Fruit fly (Drosophila melanogaster) whole organism, embryonic: Measurements from ENCODE around the gene Rnmt.
A peak's percentile ranks its signal among the peaks of the same experiment; 100 is the strongest.

ENCODE experiments used
- BtbVII ChIP-seq: fragments of 200-800 bp; sonication (Bioruptor generic); optimal IDR thresholded peaks from 3 replicates; lab custom pipeline; 2017; ENCODE audit warnings: missing biosample characterization, mild to moderate bottlenecking, missing genetic modification characterization
- CG1233 ChIP-seq: fragments of 200-800 bp; sonication (Bioruptor generic); optimal IDR thresholded peaks from 4 replicates; lab custom pipeline; 2018; ENCODE audit warnings: missing biosample characterization, mild to moderate bottlenecking, missing genetic modification characterization
- CG14014 ChIP-seq: fragments of 200-800 bp; sonication (Bioruptor generic); IDR thresholded peaks from 2 replicates; pipeline ENCODE4 v1.3.6; 2022; ENCODE audit warnings: missing biosample characterization, missing genetic modification characterization
- CG15011 ChIP-seq: fragments of 200-800 bp; sonication (Bioruptor generic); optimal IDR thresholded peaks from 3 replicates; lab custom pipeline; 2018; ENCODE audit warnings: missing biosample characterization, mild to moderate bottlenecking, missing genetic modification characterization
- CG15601 ChIP-seq: fragments of 200-800 bp; sonication (Bioruptor generic); optimal IDR thresholded peaks from 3 replicates; lab custom pipeline; 2019; ENCODE audit warnings: missing biosample characterization, mild to moderate bottlenecking, missing genetic modification characterization, moderate library complexity
- CG15696 ChIP-seq: fragments of 200-800 bp; sonication (Bioruptor generic); optimal IDR thresholded peaks from 2 replicates; lab custom pipeline; 2019; ENCODE audit warnings: missing biosample characterization, mild to moderate bottlenecking, missing genetic modification characterization, moderate library complexity
- CG17328 ChIP-seq: fragments of 200-800 bp; sonication (Bioruptor generic); IDR thresholded peaks from 2 replicates; pipeline ENCODE4 v1.3.6; 2022; ENCODE audit warnings: missing biosample characterization, missing genetic modification characterization
- CG17361 ChIP-seq: fragments of 200-800 bp; sonication (Bioruptor generic); IDR thresholded peaks from 3 replicates; pipeline ENCODE4 v1.3.6; 2022; ENCODE audit warnings: missing biosample characterization, missing genetic modification characterization
- CG17612 ChIP-seq: fragments of 200-800 bp; sonication (Bioruptor generic); IDR thresholded peaks from 2 replicates; pipeline ENCODE4 v1.3.6; 2022; ENCODE audit warnings: missing biosample characterization, missing genetic modification characterization
- CG1792 ChIP-seq: fragments of 200-800 bp; sonication (Bioruptor generic); optimal IDR thresholded peaks from 2 replicates; lab custom pipeline; 2016; ENCODE audit warnings: missing biosample characterization, missing genetic modification characterization
- CG18619 ChIP-seq: fragments of 200-800 bp; sonication (Bioruptor generic); optimal IDR thresholded peaks from 3 replicates; lab custom pipeline; 2017; ENCODE audit warnings: missing biosample characterization, mild to moderate bottlenecking, missing genetic modification characterization
- CG18764 ChIP-seq: fragments of 200-800 bp; sonication (Bioruptor generic); optimal IDR thresholded peaks from 3 replicates; lab custom pipeline; 2016; ENCODE audit warnings: missing biosample characterization, missing genetic modification characterization
- CG33557 ChIP-seq: fragments of 200-800 bp; sonication (Bioruptor generic); optimal IDR thresholded peaks from 2 replicates; lab custom pipeline; 2019; ENCODE audit warnings: missing biosample characterization, mild to moderate bottlenecking, missing genetic modification characterization, moderate library complexity
- CG3407 ChIP-seq: fragments of 200-800 bp; sonication (Bioruptor generic); optimal IDR thresholded peaks from 2 replicates; lab custom pipeline; 2018; ENCODE audit warnings: missing biosample characterization, mild to moderate bottlenecking, missing genetic modification characterization
- CG3726 ChIP-seq: fragments of 200-800 bp; sonication (Bioruptor generic); IDR thresholded peaks from 3 replicates; pipeline ENCODE4, ENCODE4 v1.3.6; 2022; ENCODE audit warnings: missing biosample characterization, missing genetic modification characterization
- CG42726 ChIP-seq: fragments of 200-800 bp; sonication (Bioruptor generic); IDR thresholded peaks from 2 replicates; pipeline ENCODE4 v1.3.6; 2022; ENCODE audit warnings: missing biosample characterization, missing genetic modification characterization; ENCODE audit not compliant: partially characterized antibody
- CG5245 ChIP-seq: fragments of 200-800 bp; sonication (Bioruptor generic); optimal IDR thresholded peaks from 3 replicates; lab custom pipeline; 2016; ENCODE audit warnings: missing biosample characterization, missing genetic modification characterization
- CG6683 ChIP-seq: fragments of 200-800 bp; sonication (Bioruptor generic); optimal IDR thresholded peaks from 2 replicates; lab custom pipeline; 2017; ENCODE audit warnings: missing biosample characterization, mild to moderate bottlenecking, missing genetic modification characterization, missing genetic modification reagents
- CG8388 ChIP-seq: fragments of 200-800 bp; sonication (Bioruptor generic); optimal IDR thresholded peaks from 2 replicates; lab custom pipeline; 2019; ENCODE audit warnings: missing biosample characterization, mild to moderate bottlenecking, missing genetic modification characterization, moderate library complexity
- CG8944 ChIP-seq: fragments of 200-800 bp; sonication (Bioruptor generic); optimal IDR thresholded peaks from 3 replicates; lab custom pipeline; 2016; ENCODE audit warnings: missing biosample characterization, missing genetic modification characterization
- Chrac-16 ChIP-seq: fragments of 200-800 bp; sonication (Bioruptor generic); optimal IDR thresholded peaks from 3 replicates; lab custom pipeline; 2016; ENCODE audit warnings: missing biosample characterization, missing genetic modification characterization
- Dfd ChIP-seq, 2 experiments: fragments of >200 bp; optimal IDR thresholded peaks; 2 replicates each; lab custom pipeline; 2017; ENCODE audit warnings: missing biosample characterization in 2 of 2, missing genetic modification characterization in 2 of 2
- Ets65A ChIP-seq: fragments of 200-800 bp; sonication (Bioruptor generic); peaks from one replicate; lab custom pipeline; 2016; ENCODE audit warnings: missing biosample characterization, missing genetic modification characterization
- HLH54F ChIP-seq: fragments of 200-800 bp; sonication (Bioruptor generic); optimal IDR thresholded peaks from 3 replicates; lab custom pipeline; 2016; ENCODE audit warnings: missing biosample characterization, missing genetic modification characterization
- Hr78 ChIP-seq, 2 experiments: fragments of 200-800 bp in 1 of 2; fragments of >200 bp in 1 of 2; sonication (Bioruptor generic) in 1 of 2; optimal IDR thresholded peaks; 2 replicates each; lab custom pipeline; 2017 to 2019; ENCODE audit warnings: missing biosample characterization in 2 of 2, missing genetic modification characterization in 2 of 2, mild to moderate bottlenecking in 1 of 2, moderate library complexity in 1 of 2
- Hsf ChIP-seq: fragments of 200-800 bp; sonication (Bioruptor generic); optimal IDR thresholded peaks from 3 replicates; lab custom pipeline; 2016; ENCODE audit warnings: missing biosample characterization, missing genetic modification characterization
- Lim3 ChIP-seq: fragments of 200-800 bp; sonication (Bioruptor generic); IDR thresholded peaks from 2 replicates; pipeline ENCODE4 v1.3.6; 2022; ENCODE audit warnings: missing biosample characterization, missing genetic modification characterization
- NC2α ChIP-seq: fragments of 200-800 bp; sonication (Bioruptor generic); optimal IDR thresholded peaks from 2 replicates; lab custom pipeline; 2016; ENCODE audit warnings: missing biosample characterization, missing genetic modification characterization
- Neu2 ChIP-seq: fragments of 200-800 bp; sonication (Bioruptor generic); optimal IDR thresholded peaks from 3 replicates; lab custom pipeline; 2016; ENCODE audit warnings: missing biosample characterization, missing genetic modification characterization, borderline replicate concordance
- Oaz ChIP-seq: fragments of 200-800 bp; sonication (Bioruptor generic); IDR thresholded peaks from 2 replicates; pipeline ENCODE4 v1.3.6; 2022; ENCODE audit warnings: missing biosample characterization, missing genetic modification characterization
- Ptx1 ChIP-seq: fragments of 200-800 bp; sonication (Bioruptor generic); IDR thresholded peaks from 2 replicates; pipeline ENCODE4 v1.3.6; 2022; ENCODE audit warnings: missing biosample characterization, missing genetic modification characterization
- TFAM ChIP-seq: fragments of 200-800 bp; sonication (Bioruptor generic); optimal IDR thresholded peaks from 2 replicates; lab custom pipeline; 2017; ENCODE audit warnings: missing biosample characterization, missing genetic modification characterization, inconsistent platforms
- cad ChIP-seq: fragments of >200 bp; optimal IDR thresholded peaks from 2 replicates; lab custom pipeline; 2017; ENCODE audit warnings: missing biosample characterization, missing genetic modification characterization
- crc ChIP-seq: fragments of 200-800 bp; sonication (Bioruptor generic); optimal IDR thresholded peaks from 2 replicates; lab custom pipeline; 2016; ENCODE audit warnings: missing biosample characterization, missing genetic modification characterization
- crp ChIP-seq, 2 experiments: fragments of 200-800 bp; sonication (Bioruptor generic); optimal IDR thresholded peaks; 2 replicates in 1 of 2; 3 replicates in 1 of 2; lab custom pipeline; 2017; ENCODE audit warnings: missing biosample characterization in 2 of 2, missing genetic modification characterization in 2 of 2, mild to moderate bottlenecking in 1 of 2, moderate library complexity in 1 of 2
- hkb ChIP-seq, 2 experiments: fragments of 200-800 bp in 1 of 2; fragments of >200 bp in 1 of 2; sonication (Bioruptor generic) in 1 of 2; IDR thresholded peaks in 1 of 2; optimal IDR thresholded peaks in 1 of 2; 2 replicates each; pipeline versions ENCODE4 v1.3.6 to Lab custom; 2017 to 2022; ENCODE audit warnings: missing biosample characterization in 1 of 2, missing genetic modification characterization in 1 of 2
- lov ChIP-seq, 2 experiments: fragments of 200-800 bp in 1 of 2; fragments of >200 bp in 1 of 2; sonication (Bioruptor generic) in 1 of 2; IDR thresholded peaks in 1 of 2; optimal IDR thresholded peaks in 1 of 2; 2 replicates in 1 of 2; 3 replicates in 1 of 2; pipeline versions ENCODE4 v1.3.6 to Lab custom; 2017 to 2022; ENCODE audit warnings: missing biosample characterization in 1 of 2, missing genetic modification characterization in 1 of 2
- luna ChIP-seq: fragments of 200-800 bp; sonication (Bioruptor generic); optimal IDR thresholded peaks from 2 replicates; lab custom pipeline; 2016; ENCODE audit warnings: missing biosample characterization, missing genetic modification characterization
- mam ChIP-seq: fragments of 200-800 bp; sonication (Bioruptor generic); optimal IDR thresholded peaks from 3 replicates; lab custom pipeline; 2016; ENCODE audit warnings: missing biosample characterization, missing genetic modification characterization
- mld ChIP-seq: fragments of 200-800 bp; sonication (Bioruptor generic); IDR thresholded peaks from 3 replicates; pipeline ENCODE4 v1.3.6; 2022; ENCODE audit warnings: missing biosample characterization, missing genetic modification characterization; ENCODE audit not compliant: partially characterized antibody
- onecut ChIP-seq: fragments of 200-800 bp; sonication (Bioruptor generic); IDR thresholded peaks from 2 replicates; pipeline ENCODE4 v1.3.6; 2022; ENCODE audit warnings: missing biosample characterization, missing genetic modification characterization
- pho ChIP-seq: fragments of 200-800 bp; sonication (Bioruptor generic); optimal IDR thresholded peaks from 2 replicates; lab custom pipeline; 2016; ENCODE audit warnings: missing biosample characterization, missing genetic modification characterization
- salm ChIP-seq: fragments of 200-800 bp; sonication (Bioruptor generic); optimal IDR thresholded peaks from 2 replicates; lab custom pipeline; 2018; ENCODE audit warnings: missing biosample characterization, mild to moderate bottlenecking, missing genetic modification characterization
- schlank ChIP-seq: fragments of 200-800 bp; sonication (Bioruptor generic); optimal IDR thresholded peaks from 2 replicates; lab custom pipeline; 2018; ENCODE audit warnings: missing biosample characterization, mild to moderate bottlenecking, missing genetic modification characterization
- sisA ChIP-seq: fragments of 200-800 bp; sonication (Bioruptor generic); IDR thresholded peaks from 2 replicates; pipeline ENCODE4 v1.3.6; 2022; ENCODE audit warnings: missing biosample characterization, missing genetic modification characterization
- ttk ChIP-seq: fragments of 200-800 bp; sonication (Bioruptor generic); IDR thresholded peaks from 2 replicates; pipeline ENCODE4 v2.1.2; 2022; ENCODE audit warnings: missing biosample characterization, missing genetic modification characterization
- zen ChIP-seq: fragments of 200-800 bp; sonication (Bioruptor generic); optimal IDR thresholded peaks from 3 replicates; lab custom pipeline; 2018; ENCODE audit warnings: missing biosample characterization, mild to moderate bottlenecking, missing genetic modification characterization, moderate library complexity

Gene Rnmt

DNA sequence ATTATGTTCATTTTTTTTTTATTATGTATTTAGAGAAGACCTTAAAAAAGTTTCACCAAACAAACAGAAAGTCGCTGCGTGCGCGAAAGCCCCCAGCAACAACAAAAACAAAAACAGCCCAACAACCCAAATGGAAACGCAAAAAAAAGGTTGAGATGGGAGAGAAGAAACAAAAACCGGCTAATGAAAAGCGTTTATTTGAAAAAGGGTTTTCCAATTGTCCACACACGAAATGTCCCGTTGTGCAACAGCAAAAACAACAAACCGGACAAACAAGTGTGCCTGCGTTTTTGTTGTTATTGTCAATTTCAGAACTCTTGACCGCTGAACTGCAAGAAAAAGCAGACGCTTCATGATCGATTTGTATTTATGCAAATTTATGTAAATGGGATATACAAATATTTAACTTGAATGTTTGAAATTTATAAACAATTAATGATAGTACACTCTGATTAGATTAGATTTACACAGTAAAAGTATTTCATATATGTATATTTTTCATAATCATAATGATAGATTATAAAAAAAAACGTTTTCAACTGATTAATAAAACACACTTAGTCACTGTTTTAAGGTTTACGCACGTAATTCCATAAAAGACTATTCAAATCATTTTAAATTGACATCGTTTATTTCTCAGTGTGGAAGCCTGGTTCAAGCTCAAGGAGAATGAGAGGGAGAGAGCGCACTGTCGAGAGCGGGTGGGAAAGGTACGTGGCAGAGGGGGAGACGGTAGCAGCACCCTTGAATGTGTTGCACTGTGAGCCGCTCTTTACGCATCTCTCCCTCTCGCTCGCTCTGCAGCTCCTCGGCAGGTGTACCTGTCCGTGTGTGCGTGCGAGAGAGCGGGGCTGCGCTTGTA lies 46.9 kb downstream of the Rnmt start (continued):
- TF ChIP-seq CG5245 (peak; percentile 75), Dfd (GFP tag; optimal IDR thresholded peaks at IDR 0.05; lab: Kevin White, UChicago) (no peak), schlank (tag; lab: Kevin White, UChicago) (no peak), crp (GFP tag; optimal IDR thresholded peaks at IDR 0.05; lab: Kevin White, UChicago) (peak in 1 of 2 experiments; percentile 16), crc (GFP tag; lab: Kevin White, UChicago) (no peak), ttk (GFP tag; lab: Robert Waterston, UW) (peak; percentile 72), CG8388 (GFP tag; lab: Kevin White, UChicago) (peak; percentile 69), Oaz (GFP tag; lab: Robert Waterston, UW) (0 out of 2 replicates have a peak, but pooled peaks have one; percentile 43), pho (GFP tag; lab: Kevin White, UChicago) (peak; percentile 25), onecut (GFP tag; lab: Robert Waterston, UW) (peak; percentile 56), CG42726 (no peak), Neu2 (GFP tag; lab: Kevin White, UChicago) (no peak), sisA (GFP tag; lab: Robert Waterston, UW) (peak; percentile 77), CG18619 (peak; percentile 51), Hr78 (GFP tag; optimal IDR thresholded peaks at IDR 0.05; lab: Kevin White, UChicago) (peak in 1 of 2 experiments; percentile 65), Hsf (GFP tag; lab: Kevin White, UChicago) (peak; percentile 46), zen (peak; percentile 81), CG3726 (GFP tag; lab: Robert Waterston, UW) (peak; percentile 73; the same call in 1 of the 3 replicates), CG33557 (GFP tag; lab: Kevin White, UChicago) (peak; percentile 64), CG18764 (GFP tag; lab: Kevin White, UChicago) (peak; percentile 44), CG6683 (peak; percentile 24), CG1233 (peak; percentile 75), hkb (optimal IDR thresholded peaks at IDR 0.05; lab: Kevin White, UChicago) (no peak), hkb (GFP tag; IDR thresholded peaks at IDR 0.05; lab: Robert Waterston, UW) (peak; percentile 77), Lim3 (GFP tag; lab: Robert Waterston, UW) (no peak), CG15011 (peak; percentile 57), mam (GFP tag; lab: Kevin White, UChicago) (peak; percentile 8), mld (0 out of 3 replicates have a peak, but pooled peaks have one; percentile 7), BtbVII (GFP tag; lab: Kevin White, UChicago) (peak; percentile 65), luna (GFP tag; lab: Kevin White, UChicago) (no peak), cad (no peak), Ptx1 (GFP tag; lab: Robert Waterston, UW) (peak; percentile 79), CG3407 (peak; percentile 64), CG15696 (tag; lab: Kevin White, UChicago) (peak; percentile 79), NC2α (GFP tag; lab: Kevin White, UChicago) (no peak), CG14014 (GFP tag; lab: Robert Waterston, UW) (peak; percentile 54; the same call in 1 of the 2 replicates), Ets65A (GFP tag; lab: Kevin White, UChicago) (peak; percentile 89), CG17328 (GFP tag; lab: Robert Waterston, UW) (peak; percentile 76), lov (optimal IDR thresholded peaks at IDR 0.05; lab: Kevin White, UChicago) (no peak), lov (GFP tag; IDR thresholded peaks at IDR 0.05; lab: Robert Waterston, UW) (0 out of 3 replicates have a peak, but pooled peaks have one; percentile 49), Chrac-16 (GFP tag; lab: Kevin White, UChicago) (peak; percentile 49), CG15601 (tag; lab: Kevin White, UChicago) (peak; percentile 73), CG1792 (GFP tag; lab: Kevin White, UChicago) (peak; percentile 9), TFAM (peak; percentile 11), CG17612 (GFP tag; lab: Robert Waterston, UW) (no peak), salm (tag; lab: Kevin White, UChicago) (peak; percentile 58), CG8944 (no peak), CG17361 (GFP tag; lab: Robert Waterston, UW) (peak; percentile 95), HLH54F (GFP tag; lab: Kevin White, UChicago) (no peak)
